Fruit fly (Drosophila melanogaster) whole organism, embryonic: Measurements from ENCODE around the gene LpR2.

Experiments
- Asciz ChIP-seq: fragments of 200-800 bp; sonication (Bioruptor generic); optimal IDR thresholded peaks from 2 replicates; lab custom pipeline; 2017; ENCODE audit warnings: missing biosample characterization, mild to moderate bottlenecking, missing genetic modification characterization, missing genetic modification reagents
- BtbVII ChIP-seq: fragments of 200-800 bp; sonication (Bioruptor generic); optimal IDR thresholded peaks from 3 replicates; lab custom pipeline; 2017; ENCODE audit warnings: missing biosample characterization, mild to moderate bottlenecking, missing genetic modification characterization
- CG1024 ChIP-seq: fragments of 200-800 bp; sonication (Bioruptor generic); IDR thresholded peaks from 2 replicates; pipeline ENCODE4 v1.3.6; 2022; ENCODE audit warnings: missing biosample characterization, missing genetic modification characterization
- CG10321 ChIP-seq: fragments of 200-800 bp; sonication (Bioruptor generic); IDR thresholded peaks from 2 replicates; pipeline ENCODE4 v1.3.6; 2022; ENCODE audit warnings: missing biosample characterization, missing genetic modification characterization
- CG10366 ChIP-seq: fragments of 200-800 bp; sonication (Bioruptor generic); IDR thresholded peaks from 2 replicates; pipeline ENCODE4 v1.3.6; 2022; ENCODE audit warnings: missing biosample characterization, missing genetic modification characterization
- CG10431 ChIP-seq: fragments of 200-800 bp; sonication (Bioruptor generic); optimal IDR thresholded peaks from 3 replicates; lab custom pipeline; 2018; ENCODE audit warnings: missing biosample characterization, mild to moderate bottlenecking, missing genetic modification characterization
- CG10565 ChIP-seq: fragments of 200-800 bp; sonication (Bioruptor generic); optimal IDR thresholded peaks from 3 replicates; lab custom pipeline; 2016; ENCODE audit warnings: missing biosample characterization, mild to moderate bottlenecking, missing genetic modification characterization
- CG11560 ChIP-seq: fragments of 200-800 bp; sonication (Bioruptor generic); IDR thresholded peaks from 3 replicates; pipeline ENCODE4 v1.3.6; 2022; ENCODE audit warnings: missing biosample characterization, missing genetic modification characterization
- CG14965 ChIP-seq: fragments of 200-800 bp; sonication (Bioruptor generic); optimal IDR thresholded peaks from 2 replicates; lab custom pipeline; 2016; ENCODE audit warnings: missing biosample characterization, missing genetic modification characterization, borderline replicate concordance
- CG16779 ChIP-seq: fragments of 200-800 bp; sonication (Bioruptor generic); IDR thresholded peaks from 2 replicates; pipeline ENCODE4 v1.3.6; 2022; ENCODE audit warnings: missing biosample characterization, missing genetic modification characterization
- CG17359 ChIP-seq: fragments of 200-800 bp; sonication (Bioruptor generic); optimal IDR thresholded peaks from 3 replicates; lab custom pipeline; 2018; ENCODE audit warnings: missing biosample characterization, mild to moderate bottlenecking, missing genetic modification characterization, moderate library complexity
- CG17912 ChIP-seq: fragments of 200-800 bp; sonication (Bioruptor generic); optimal IDR thresholded peaks from 2 replicates; lab custom pipeline; 2018; ENCODE audit warnings: missing biosample characterization, mild to moderate bottlenecking, missing genetic modification characterization
- CG2116 ChIP-seq: fragments of 200-800 bp; sonication (Bioruptor generic); optimal IDR thresholded peaks from 3 replicates; lab custom pipeline; 2018; ENCODE audit warnings: missing biosample characterization, mild to moderate bottlenecking, missing genetic modification characterization
- CG32532 ChIP-seq: fragments of 200-800 bp; sonication (Bioruptor generic); IDR thresholded peaks from 2 replicates; pipeline ENCODE4 v1.3.6; 2022; ENCODE audit warnings: missing biosample characterization, missing genetic modification characterization
- CG4282 ChIP-seq: fragments of 200-800 bp; sonication (Bioruptor generic); optimal IDR thresholded peaks from 2 replicates; lab custom pipeline; 2016; ENCODE audit warnings: missing biosample characterization, missing genetic modification characterization
- CG4707 ChIP-seq: fragments of 200-800 bp; sonication (Bioruptor generic); optimal IDR thresholded peaks from 2 replicates; lab custom pipeline; 2018; ENCODE audit warnings: missing biosample characterization, mild to moderate bottlenecking, missing genetic modification characterization, moderate library complexity
- CG4820 ChIP-seq: fragments of 200-800 bp; sonication (Bioruptor generic); optimal IDR thresholded peaks from 3 replicates; lab custom pipeline; 2016; ENCODE audit warnings: missing biosample characterization, missing genetic modification characterization
- CG7786 ChIP-seq: fragments of 200-800 bp; sonication (Bioruptor generic); optimal IDR thresholded peaks from 2 replicates; lab custom pipeline; 2016; ENCODE audit warnings: missing biosample characterization, missing genetic modification characterization
- CG9727 ChIP-seq: fragments of 200-800 bp; sonication (Bioruptor generic); optimal IDR thresholded peaks from 3 replicates; lab custom pipeline; 2017; ENCODE audit warnings: missing biosample characterization, mild to moderate bottlenecking, missing genetic modification characterization
- CG9876 ChIP-seq: fragments of 200-800 bp; sonication (Bioruptor generic); optimal IDR thresholded peaks from 2 replicates; lab custom pipeline; 2016; ENCODE audit warnings: missing biosample characterization, missing genetic modification characterization
- D ChIP-seq, 2 experiments: fragments of 200-800 bp in 1 of 2; fragments of >200 bp in 1 of 2; sonication (Bioruptor generic) in 1 of 2; optimal IDR thresholded peaks; 2 replicates in 1 of 2; 3 replicates in 1 of 2; lab custom pipeline; 2017; ENCODE audit warnings: mild to moderate bottlenecking in 1 of 2, missing biosample characterization in 1 of 2, missing genetic modification characterization in 1 of 2, missing genetic modification reagents in 1 of 2
- D19B ChIP-seq: fragments of 200-800 bp; sonication (Bioruptor generic); optimal IDR thresholded peaks from 2 replicates; lab custom pipeline; 2017; ENCODE audit warnings: missing biosample characterization, mild to moderate bottlenecking, missing genetic modification characterization
- Dbx ChIP-seq: fragments of 200-800 bp; sonication (Bioruptor generic); IDR thresholded peaks from 3 replicates; pipeline ENCODE4 v1.3.6; 2022; ENCODE audit warnings: missing biosample characterization, missing genetic modification characterization
- Dip3 ChIP-seq: fragments of 200-800 bp; sonication (Bioruptor generic); optimal IDR thresholded peaks from 3 replicates; lab custom pipeline; 2016; ENCODE audit warnings: missing biosample characterization, missing genetic modification characterization
- E2f1 ChIP-seq: fragments of 200-800 bp; sonication (Bioruptor generic); IDR thresholded peaks from 2 replicates; pipeline ENCODE4 v1.3.6; 2022; ENCODE audit warnings: missing biosample characterization, missing genetic modification characterization
- GATAe ChIP-seq: fragments of 200-800 bp; sonication (Bioruptor generic); conservative IDR thresholded peaks from 2 replicates; pipeline ENCODE4 v1.3.6; 2022; ENCODE audit warnings: missing biosample characterization, missing genetic modification characterization
- HLH54F ChIP-seq: fragments of 200-800 bp; sonication (Bioruptor generic); optimal IDR thresholded peaks from 3 replicates; lab custom pipeline; 2016; ENCODE audit warnings: missing biosample characterization, missing genetic modification characterization
- Jarid2 ChIP-seq: fragments of 200-800 bp; sonication (Bioruptor generic); optimal IDR thresholded peaks from 3 replicates; lab custom pipeline; 2017; ENCODE audit warnings: mild to moderate bottlenecking, missing biosample characterization, missing genetic modification reagents, missing genetic modification characterization
- Max ChIP-seq: fragments of 200-800 bp; sonication (Bioruptor generic); optimal IDR thresholded peaks from 2 replicates; lab custom pipeline; 2016; ENCODE audit warnings: missing biosample characterization, mild to moderate bottlenecking, missing genetic modification characterization
- Sry-δ ChIP-seq: fragments of 200-800 bp; sonication (Bioruptor generic); optimal IDR thresholded peaks from 2 replicates; lab custom pipeline; 2016; ENCODE audit warnings: missing biosample characterization, missing genetic modification characterization
- TFAM ChIP-seq: fragments of 200-800 bp; sonication (Bioruptor generic); optimal IDR thresholded peaks from 2 replicates; lab custom pipeline; 2017; ENCODE audit warnings: missing biosample characterization, missing genetic modification characterization, inconsistent platforms
- Tbp ChIP-seq: fragments of >200 bp; optimal IDR thresholded peaks from 2 replicates; lab custom pipeline; 2018; ENCODE audit warnings: missing biosample characterization, missing genetic modification characterization
- cas ChIP-seq: fragments of 200-800 bp; sonication (Bioruptor generic); IDR thresholded peaks from 2 replicates; pipeline ENCODE4 v1.3.6; 2022; ENCODE audit warnings: missing biosample characterization, missing genetic modification characterization
- dan ChIP-seq: fragments of 200-800 bp; sonication (Bioruptor generic); IDR thresholded peaks from 2 replicates; pipeline ENCODE4 v1.3.6; 2022; ENCODE audit warnings: missing biosample characterization, missing genetic modification characterization
- gcm ChIP-seq: fragments of 200-800 bp; sonication (Bioruptor generic); optimal IDR thresholded peaks from 2 replicates; lab custom pipeline; 2019; ENCODE audit warnings: missing biosample characterization, mild to moderate bottlenecking, missing genetic modification characterization, moderate library complexity
- grau ChIP-seq: fragments of 200-800 bp; optimal IDR thresholded peaks from 3 replicates; lab custom pipeline; 2019; ENCODE audit warnings: missing biosample characterization, mild to moderate bottlenecking, missing genetic modification characterization, moderate library complexity
- grn ChIP-seq: fragments of 200-800 bp; sonication (Bioruptor generic); optimal IDR thresholded peaks from 3 replicates; lab custom pipeline; 2017; ENCODE audit warnings: missing biosample characterization, missing genetic modification characterization
- hkb ChIP-seq, 2 experiments: fragments of 200-800 bp in 1 of 2; fragments of >200 bp in 1 of 2; sonication (Bioruptor generic) in 1 of 2; IDR thresholded peaks in 1 of 2; optimal IDR thresholded peaks in 1 of 2; 2 replicates each; pipeline versions ENCODE4 v1.3.6 to Lab custom; 2017 to 2022; ENCODE audit warnings: missing biosample characterization in 1 of 2, missing genetic modification characterization in 1 of 2
- ken ChIP-seq: fragments of 200-800 bp; sonication (Bioruptor generic); IDR thresholded peaks from 3 replicates; pipeline ENCODE4 v1.3.6; 2022; ENCODE audit warnings: missing biosample characterization, missing genetic modification characterization
- pfk ChIP-seq: fragments of 200-800 bp; sonication (Bioruptor generic); optimal IDR thresholded peaks from 2 replicates; lab custom pipeline; 2018; ENCODE audit warnings: missing biosample characterization, mild to moderate bottlenecking, missing genetic modification characterization, moderate library complexity
- pho ChIP-seq: fragments of 200-800 bp; sonication (Bioruptor generic); optimal IDR thresholded peaks from 2 replicates; lab custom pipeline; 2016; ENCODE audit warnings: missing biosample characterization, missing genetic modification characterization
- pita ChIP-seq: fragments of 200-800 bp; sonication (Bioruptor generic); optimal IDR thresholded peaks from 2 replicates; lab custom pipeline; 2017; ENCODE audit warnings: missing biosample characterization, mild to moderate bottlenecking, missing genetic modification characterization
- ro ChIP-seq: fragments of 200-800 bp; sonication (Bioruptor generic); IDR thresholded peaks from 2 replicates; pipeline ENCODE4 v1.3.6; 2022; ENCODE audit warnings: missing biosample characterization, missing genetic modification characterization
- sc ChIP-seq, 3 experiments: fragments of >200 bp in 2 of 3; fragments of 200-800 bp in 1 of 3; sonication (Bioruptor generic) in 1 of 3; optimal IDR thresholded peaks; 2 replicates in 2 of 3; 3 replicates in 1 of 3; lab custom pipeline; 2017; ENCODE audit warnings: mild to moderate bottlenecking in 1 of 3, missing biosample characterization in 1 of 3, missing genetic modification characterization in 1 of 3, missing genetic modification reagents in 1 of 3
- sens-2 ChIP-seq: fragments of 200-800 bp; sonication (Bioruptor generic); IDR thresholded peaks from 2 replicates; pipeline ENCODE4 v1.3.6; 2022; ENCODE audit warnings: missing biosample characterization, missing genetic modification characterization
- seq ChIP-seq: fragments of 200-800 bp; sonication (Bioruptor generic); IDR thresholded peaks from 2 replicates; pipeline ENCODE4 v1.3.6; 2022; ENCODE audit warnings: missing biosample characterization, missing genetic modification characterization
- sima ChIP-seq: fragments of 200-800 bp; sonication (Bioruptor generic); optimal IDR thresholded peaks from 2 replicates; lab custom pipeline; 2016; ENCODE audit warnings: missing biosample characterization, missing genetic modification characterization
- tin ChIP-seq: fragments of 200-800 bp; sonication (Bioruptor generic); optimal IDR thresholded peaks from 3 replicates; lab custom pipeline; 2016; ENCODE audit warnings: missing biosample characterization, missing genetic modification characterization
- trem ChIP-seq: fragments of 200-800 bp; optimal IDR thresholded peaks from 3 replicates; lab custom pipeline; 2019; ENCODE audit warnings: missing biosample characterization, mild to moderate bottlenecking, missing genetic modification characterization, moderate library complexity
- wdn ChIP-seq: fragments of 200-800 bp; sonication (Bioruptor generic); IDR thresholded peaks from 2 replicates; pipeline ENCODE4 v1.3.6; 2022; ENCODE audit warnings: missing biosample characterization, missing genetic modification characterization

The LpR2 gene

DNA sequence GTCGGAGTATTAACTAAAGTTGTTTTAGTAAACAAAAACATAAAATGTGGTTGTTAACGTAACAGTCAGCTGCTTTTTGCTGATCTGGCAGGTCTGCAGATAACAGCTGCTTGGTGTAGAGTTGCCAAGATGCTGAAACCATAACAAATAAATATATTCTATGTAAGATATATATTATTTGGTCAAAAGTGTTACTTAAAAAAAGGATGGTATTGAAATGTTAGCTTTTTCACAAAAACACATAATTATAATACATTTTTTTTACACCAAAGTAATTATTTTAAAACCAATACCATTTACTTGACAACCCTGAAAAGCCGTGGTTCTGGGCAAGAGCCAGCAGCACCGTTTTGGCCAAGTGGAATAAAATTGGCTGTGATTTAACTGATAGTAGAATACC, 59.7 kb downstream of the LpR2 start, which contains the start of the genes CG4743 and Idh3g (continued):
- TF ChIP-seq CG10366 (GFP tag; lab: Robert Waterston, UW) (peak; percentile 95), CG4707 (peak; percentile 87), CG11560 (tag; lab: Robert Waterston, UW) (peak; percentile 83), sima (GFP tag; lab: Kevin White, UChicago) (peak; percentile 22), CG2116 (GFP tag; lab: Kevin White, UChicago) (peak; percentile 86), sc (optimal IDR thresholded peaks at IDR 0.05; lab: Kevin White, UChicago) (no peak), sc (GFP tag; optimal IDR thresholded peaks at IDR 0.05; lab: Kevin White, UChicago) (peak; percentile 96), dan (GFP tag; lab: Robert Waterston, UW) (peak; percentile 79), ro (peak; percentile 84), Dip3 (peak; percentile 79), HLH54F (peak; percentile 79), BtbVII (peak; percentile 95), TFAM (GFP tag; lab: Kevin White, UChicago) (peak; percentile 87), CG4820 (GFP tag; lab: Kevin White, UChicago) (peak; percentile 96), D (optimal IDR thresholded peaks at IDR 0.05; lab: Kevin White, UChicago) (no peak), D (GFP tag; optimal IDR thresholded peaks at IDR 0.05; lab: Kevin White, UChicago) (peak; percentile 95), CG9727 (peak; percentile 98), Dbx (GFP tag; lab: Robert Waterston, UW) (peak; percentile 95), CG9876 (GFP tag; lab: Kevin White, UChicago) (peak; percentile 18), Asciz (GFP tag; lab: Kevin White, UChicago) (peak; percentile 92), D19B (GFP tag; lab: Kevin White, UChicago) (peak; percentile 87), Max (GFP tag; lab: Kevin White, UChicago) (peak; percentile 97), cas (peak; percentile 91), CG32532 (GFP tag; lab: Robert Waterston, UW) (peak; percentile 97), tin (GFP tag; lab: Kevin White, UChicago) (peak; percentile 96), sens-2 (GFP tag; lab: Robert Waterston, UW) (peak; percentile 94), CG10431 (GFP tag; lab: Kevin White, UChicago) (peak; percentile 90), Tbp (GFP tag; lab: Kevin White, UChicago) (no peak), ken (GFP tag; lab: Robert Waterston, UW) (peak; percentile 93), CG10565 (GFP tag; lab: Kevin White, UChicago) (peak; percentile 86), hkb (optimal IDR thresholded peaks at IDR 0.05; lab: Kevin White, UChicago) (no peak), hkb (GFP tag; IDR thresholded peaks at IDR 0.05; lab: Robert Waterston, UW) (peak; percentile 97), CG14965 (GFP tag; lab: Kevin White, UChicago) (no peak), Sry-δ (GFP tag; lab: Kevin White, UChicago) (peak; percentile 23), Jarid2 (GFP tag; lab: Kevin White, UChicago) (peak; percentile 76), pho (peak; percentile 75), wdn (GFP tag; lab: Robert Waterston, UW) (peak; percentile 95), GATAe (GFP tag; lab: Robert Waterston, UW) (peak; percentile 88), CG17359 (peak; percentile 98), CG4282 (GFP tag; lab: Kevin White, UChicago) (peak; percentile 20), CG17912 (GFP tag; lab: Kevin White, UChicago) (peak; percentile 93), E2f1 (GFP tag; lab: Robert Waterston, UW) (peak; percentile 97), CG10321 (peak; percentile 79), CG7786 (GFP tag; lab: Kevin White, UChicago) (peak; percentile 62), grau (tag; lab: Kevin White, UChicago) (peak; percentile 97), seq (GFP tag; lab: Robert Waterston, UW) (peak; percentile 95), pfk (GFP tag; lab: Kevin White, UChicago) (peak; percentile 68), trem (peak; percentile 97), grn (GFP tag; lab: Kevin White, UChicago) (peak; percentile 71), CG16779 (GFP tag; lab: Robert Waterston, UW) (peak; percentile 92), pita (GFP tag; lab: Kevin White, UChicago) (no peak), CG1024 (GFP tag; lab: Robert Waterston, UW) (peak; percentile 86; the same call in 1 of the 2 replicates), gcm (GFP tag; lab: Kevin White, UChicago) (peak; percentile 98)
